Worm (Caenorhabditis elegans) whole organism, young adult: ENCODE measurements around the gene dot-1.5.

Experiments
- atf-7 ChIP-seq: sonication (generic microtip); optimal IDR thresholded peaks from 2 replicates; lab custom pipeline; 2017; ENCODE audit warnings: mild to moderate bottlenecking, missing genetic modification characterization, missing compliant biosample characterization
- nfyb-1 ChIP-seq: fragments of 200-800 bp; sonication (Bioruptor generic); IDR thresholded peaks from 2 replicates; pipeline ENCODE4 v1.3.6; 2022; ENCODE audit warnings: missing genetic modification reagents, missing genetic modification characterization, missing compliant biosample characterization
- unc-62 ChIP-seq: fragments of 150-350 bp; optimal IDR thresholded peaks from 2 replicates; lab custom pipeline; 2014; ENCODE audit warnings: missing biosample characterization, missing genetic modification reagents, missing genetic modification characterization

DNA sequence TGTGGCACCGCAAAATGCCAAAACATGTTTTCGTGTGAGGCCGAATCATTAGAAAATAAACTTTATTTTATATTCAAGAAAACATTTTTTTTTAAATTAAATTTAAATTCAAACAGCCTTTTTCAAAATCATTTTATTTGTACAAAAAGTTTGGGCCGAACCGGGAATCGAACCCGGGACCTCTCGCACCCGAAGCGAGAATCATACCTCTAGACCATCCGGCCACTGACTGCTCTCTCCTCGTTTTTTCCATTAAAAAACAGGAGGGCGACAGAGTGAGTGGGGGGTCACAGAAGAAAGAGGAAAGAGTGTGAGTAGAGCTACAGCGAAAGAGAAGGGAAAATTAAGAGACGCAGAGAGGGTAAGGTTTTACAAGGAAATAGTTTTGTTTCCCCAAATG is 36.6 kb upstream of the dot-1.5 start:
- TF ChIP-seq atf-7 = peak; percentile 59
- TF ChIP-seq nfyb-1 = no peak; the same call in 1 of the 2 replicates
- no peak for TF ChIP-seq unc-62 (GFP tag; lab: Kevin White, UChicago)
